Worm (Caenorhabditis elegans): ENCODE measurements around the gene W06A7.2.

DNA sequence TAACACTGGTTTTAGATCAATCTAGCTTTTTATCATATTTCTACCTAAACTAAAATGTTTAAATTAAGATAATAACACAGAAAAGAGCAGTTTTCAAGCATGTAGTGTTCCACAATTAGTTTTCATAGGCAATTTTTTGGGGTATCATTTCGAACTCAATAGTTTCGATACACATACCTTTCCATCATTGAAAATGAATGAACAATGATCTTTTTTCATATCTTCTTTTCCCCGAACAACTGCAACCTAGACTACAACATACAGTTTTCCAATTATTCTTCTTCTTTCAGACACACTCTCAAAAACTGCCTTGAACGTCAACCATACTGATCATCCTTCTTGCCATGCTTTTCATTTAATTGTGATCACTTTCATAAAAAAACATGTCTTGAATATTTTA is 2.5 kb downstream of the W06A7.2 start, which contains the start of gene W06A7.4:
- TF ChIP-seq pqm-1 (tag; optimal IDR thresholded peaks at IDR 0.05) (no peak), R02D3.7 (tag; optimal IDR thresholded peaks at IDR 0.05) (no peak), ZK546.5 (tag; optimal IDR thresholded peaks at IDR 0.05) (no peak), nhr-11 (tag; optimal IDR thresholded peaks at IDR 0.05) (no peak), nhr-28 (tag; optimal IDR thresholded peaks at IDR 0.05) (no peak), pha-4 (tag; optimal IDR thresholded peaks at IDR 0.05) (no peak)

All from whole organism, L3 larva.